Worm (Caenorhabditis elegans) whole organism, early embryonic: ENCODE measurements around the gene C55A1.7.

ENCODE experiments used
- F13C5.2 ChIP-seq: sonication (generic microtip); optimal IDR thresholded peaks from 2 replicates; lab custom pipeline; 2017; ENCODE audit warnings: mild to moderate bottlenecking, missing genetic modification characterization, inconsistent platforms, missing compliant biosample characterization
- ama-1 ChIP-seq: fragments of 150-350 bp; optimal IDR thresholded peaks from 2 replicates; lab custom pipeline; 2014
- ets-7 ChIP-seq: sonication (generic microtip); optimal IDR thresholded peaks from 2 replicates; lab custom pipeline; 2016; ENCODE audit warnings: missing genotype, missing genetic modification characterization, missing compliant biosample characterization
- hmg-4 ChIP-seq: fragments of 200-800 bp; sonication (Bioruptor generic); optimal IDR thresholded peaks from 2 replicates; lab custom pipeline; 2018; ENCODE audit warnings: mild to moderate bottlenecking, missing genetic modification characterization, missing compliant biosample characterization
- tbx-11 ChIP-seq: fragments of 200-800 bp; sonication (Bioruptor generic); IDR thresholded peaks from 2 replicates; pipeline ENCODE4 v1.3.6; 2022; ENCODE audit warnings: missing genetic modification characterization, missing compliant biosample characterization
- tra-4 ChIP-seq: sonication (generic microtip); optimal IDR thresholded peaks from 2 replicates; lab custom pipeline; 2017; ENCODE audit warnings: missing genetic modification characterization, missing compliant biosample characterization

DNA sequence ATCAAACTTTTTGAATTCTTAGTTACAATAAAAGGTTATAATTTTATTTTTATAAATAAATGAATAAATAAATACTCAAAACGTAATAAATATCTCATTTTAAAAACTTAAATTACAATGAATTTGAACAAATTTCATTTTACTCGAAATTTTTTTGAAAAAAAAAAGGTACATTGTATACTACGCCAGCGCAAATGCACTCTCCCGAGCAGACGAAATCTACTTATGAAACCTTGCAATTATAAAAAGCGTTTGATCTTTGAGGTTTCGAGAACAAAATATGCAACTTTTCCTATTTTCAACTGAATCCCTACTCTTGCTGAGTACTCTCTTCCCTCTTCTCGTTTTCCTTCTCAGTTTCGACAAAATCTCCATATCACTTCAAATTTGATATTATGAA is 40.2 kb upstream of the C55A1.7 start, which contains the start of gene nhr-197:
- TF ChIP-seq tra-4 (tag; lab: Kevin White, UChicago) (no peak), ama-1 (lab: Kevin White, UChicago) (no peak), ets-7 (tag; lab: Kevin White, UChicago) (no peak), F13C5.2 (tag; lab: Kevin White, UChicago) (no peak), hmg-4 (GFP tag; lab: Kevin White, UChicago) (no peak), tbx-11 (GFP tag; lab: Robert Waterston, UW) (no peak)
